Worm (Caenorhabditis elegans): ENCODE data around the gene dli-1.

- TF ChIP-seq egrh-3 (GFP tag; IDR thresholded peaks at IDR 0.05) (no peak), lin-35 (GFP tag; optimal IDR thresholded peaks at IDR 0.05) (no peak), K12H6.12 (tag; optimal IDR thresholded peaks at IDR 0.05) (no peak), F52B5.7 (tag; optimal IDR thresholded peaks at IDR 0.05) (no peak), snpc-4 (GFP tag; optimal IDR thresholded peaks at IDR 0.05) (no peak), snpc-4 (tag; optimal IDR thresholded peaks at IDR 0.05) (no peak), sptf-2 (GFP tag; optimal IDR thresholded peaks at IDR 0.05) (no peak), Y95B8A.8 (GFP tag; IDR thresholded peaks at IDR 0.05) (no peak), efl-1 (GFP tag; optimal IDR thresholded peaks at IDR 0.05) (no peak), hlh-12 (tag; optimal IDR thresholded peaks at IDR 0.05) (no peak)
These were observed 30.1 kb downstream of the dli-1 start, which contains the start of gene scl-6 for ce11 chrIV:13068451-13068850.

Measured in whole organism, young adult.